Worm (Caenorhabditis elegans) whole organism, L4 larva: ENCODE data around the gene djr-1.1.

Experiments used
- R02D3.7 ChIP-seq: fragments of 150-350 bp; sonication (generic microtip); optimal IDR thresholded peaks from 3 replicates; lab custom pipeline; 2014; ENCODE audit warnings: missing biosample characterization, missing genetic modification characterization
- T20F7.1 ChIP-seq: fragments of 200-800 bp; sonication (Bioruptor generic); optimal IDR thresholded peaks from 2 replicates; lab custom pipeline; 2018; ENCODE audit warnings: mild to moderate bottlenecking, missing genetic modification characterization, missing compliant biosample characterization
- ceh-20 ChIP-seq: fragments of 200-800 bp; sonication (Bioruptor generic); IDR thresholded peaks from 2 replicates; pipeline ENCODE4 v1.3.6; 2022; ENCODE audit warnings: missing genetic modification reagents, missing genetic modification characterization, missing compliant biosample characterization
- fos-1 ChIP-seq: fragments of 150-350 bp; optimal IDR thresholded peaks from 2 replicates; lab custom pipeline; 2014; ENCODE audit warnings: missing biosample characterization, missing genetic modification characterization
- nhr-111 ChIP-seq: fragments of 200-800 bp; sonication (Bioruptor generic); optimal IDR thresholded peaks from 2 replicates; lab custom pipeline; 2018; ENCODE audit warnings: mild to moderate bottlenecking, missing genetic modification characterization, missing compliant biosample characterization
- nhr-237 ChIP-seq: sonication (generic microtip); optimal IDR thresholded peaks from 2 replicates; lab custom pipeline; 2017; ENCODE audit warnings: missing biosample characterization, missing genetic modification characterization
- snpc-4 ChIP-seq: fragments of 150-350 bp; optimal IDR thresholded peaks from 2 replicates; lab custom pipeline; 2014; ENCODE audit warnings: missing biosample characterization, missing genetic modification characterization
- ztf-11 ChIP-seq: fragments of 150-350 bp; optimal IDR thresholded peaks from 2 replicates; lab custom pipeline; 2014; ENCODE audit warnings: missing biosample characterization, missing genetic modification characterization

DNA sequence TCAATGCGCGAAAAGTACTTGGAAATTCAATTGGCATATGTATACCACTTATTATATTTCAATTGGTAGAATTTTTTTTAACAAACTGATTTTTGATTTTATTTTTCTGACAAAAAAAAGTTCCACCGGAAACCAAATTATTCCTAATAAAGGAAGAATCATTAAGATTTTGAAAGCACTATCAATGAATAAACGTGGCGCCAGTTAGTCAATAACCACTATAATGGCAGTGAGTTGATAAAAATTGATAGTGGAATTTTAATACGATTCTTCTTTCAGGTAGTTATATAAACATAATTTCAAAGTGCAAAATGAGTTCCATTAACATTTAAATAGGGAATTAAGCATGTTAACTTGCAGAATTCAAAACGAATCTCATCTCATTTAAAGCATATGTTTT is 15.3 kb downstream of the djr-1.1 start, which contains the start of gene col-69:
- TF ChIP-seq ztf-11 (no peak), ceh-20 (GFP tag; lab: Robert Waterston, UW) (no peak), R02D3.7 (tag; lab: Kevin White, UChicago) (no peak), nhr-237 (tag; lab: Kevin White, UChicago) (no peak), fos-1 (tag; lab: Kevin White, UChicago) (no peak), T20F7.1 (GFP tag; lab: Kevin White, UChicago) (no peak), nhr-111 (no peak), snpc-4 (tag; lab: Kevin White, UChicago) (no peak)
